Worm (Caenorhabditis elegans) whole organism, young adult: ENCODE results near the gene etr-1.
A peak's percentile ranks its signal among the peaks of the same experiment; 100 is the strongest.

Experiments used
- B0336.3 ChIP-seq: fragments of 200-800 bp; sonication (Bioruptor generic); IDR thresholded peaks from 2 replicates; pipeline ENCODE4 v1.3.6; 2022; ENCODE audit warnings: missing genetic modification characterization, missing compliant biosample characterization
- D2030.7 ChIP-seq: fragments of 200-800 bp; sonication (Bioruptor generic); IDR thresholded peaks from 2 replicates; pipeline ENCODE4 v1.3.6; 2022; ENCODE audit warnings: missing genetic modification reagents, missing genetic modification characterization, missing compliant biosample characterization
- F49E8.2 ChIP-seq: sonication (generic microtip); optimal IDR thresholded peaks from 3 replicates; lab custom pipeline; 2017; ENCODE audit warnings: missing genetic modification characterization, mild to moderate bottlenecking, missing compliant biosample characterization, antibody characterized with exemption, moderate library complexity; ENCODE audit not compliant: insufficient read depth
- F52B5.7 ChIP-seq: sonication (generic microtip); optimal IDR thresholded peaks from 2 replicates; lab custom pipeline; 2016; ENCODE audit warnings: mild to moderate bottlenecking, missing genetic modification characterization, missing compliant biosample characterization
- F57A8.1 ChIP-seq: fragments of 200-800 bp; sonication (Bioruptor generic); optimal IDR thresholded peaks from 2 replicates; lab custom pipeline; 2018; ENCODE audit warnings: mild to moderate bottlenecking, missing genetic modification characterization, moderate library complexity, missing compliant biosample characterization
- F57C9.4 ChIP-seq: sonication (generic microtip); optimal IDR thresholded peaks from 2 replicates; lab custom pipeline; 2017; ENCODE audit warnings: mild to moderate bottlenecking, missing genetic modification characterization, missing compliant biosample characterization
- K12H6.12 ChIP-seq: fragments of 200-800 bp; sonication (Bioruptor generic); optimal IDR thresholded peaks from 2 replicates; lab custom pipeline; 2018; ENCODE audit warnings: mild to moderate bottlenecking, missing genetic modification characterization, missing compliant biosample characterization
- T26A5.8 ChIP-seq: sonication (generic microtip); optimal IDR thresholded peaks from 2 replicates; lab custom pipeline; 2016; ENCODE audit warnings: missing genetic modification characterization, missing compliant biosample characterization
- Y53F4B.3 ChIP-seq: fragments of 200-800 bp; sonication (Bioruptor generic); IDR thresholded peaks from 2 replicates; pipeline ENCODE4 v1.3.6; 2022; ENCODE audit warnings: missing genetic modification reagents, missing genetic modification characterization, missing compliant biosample characterization
- Y53G8AR.9 ChIP-seq: fragments of 200-800 bp; sonication (Bioruptor generic); conservative IDR thresholded peaks from 2 replicates; pipeline ENCODE4 v1.3.6; 2022; ENCODE audit warnings: missing genetic modification reagents, missing genetic modification characterization, missing compliant biosample characterization
- Y79H2A.3 ChIP-seq: fragments of 200-800 bp; sonication (Bioruptor generic); conservative IDR thresholded peaks from 2 replicates; pipeline ENCODE4 v1.3.6; 2022; ENCODE audit warnings: missing genetic modification reagents, missing genetic modification characterization, missing compliant biosample characterization
- aptf-2 ChIP-seq: fragments of 200-800 bp; sonication (Bioruptor generic); conservative IDR thresholded peaks from 2 replicates; pipeline ENCODE4 v1.3.6; 2022; ENCODE audit warnings: missing genetic modification reagents, missing genetic modification characterization, missing compliant biosample characterization
- aptf-3 ChIP-seq: fragments of 200-800 bp; sonication (Bioruptor generic); IDR thresholded peaks from 2 replicates; pipeline ENCODE4 v1.3.6; 2022; ENCODE audit warnings: missing genetic modification characterization, missing compliant biosample characterization
- athp-1 ChIP-seq: sonication (generic microtip); optimal IDR thresholded peaks from 2 replicates; lab custom pipeline; 2017; ENCODE audit warnings: mild to moderate bottlenecking, missing genetic modification characterization, missing compliant biosample characterization
- attf-6 ChIP-seq: fragments of 200-800 bp; sonication (Bioruptor generic); IDR thresholded peaks from 2 replicates; pipeline ENCODE4 v1.3.6; 2022; ENCODE audit warnings: missing genetic modification reagents, missing genetic modification characterization, missing compliant biosample characterization
- ccch-3 ChIP-seq: fragments of 200-800 bp; sonication (Bioruptor generic); optimal IDR thresholded peaks from 2 replicates; lab custom pipeline; 2018; ENCODE audit warnings: mild to moderate bottlenecking, missing genetic modification characterization, missing compliant biosample characterization
- ceh-100 ChIP-seq: fragments of 200-800 bp; sonication (Bioruptor generic); IDR thresholded peaks from 2 replicates; pipeline ENCODE4 v1.3.6; 2022; ENCODE audit warnings: missing genetic modification reagents, missing genetic modification characterization, missing compliant biosample characterization
- ceh-40 ChIP-seq: fragments of 200-800 bp; sonication (Bioruptor generic); IDR thresholded peaks from 2 replicates; pipeline ENCODE4 v1.3.6; 2022; ENCODE audit warnings: missing genetic modification characterization, missing compliant biosample characterization
- ceh-91 ChIP-seq: fragments of 200-800 bp; sonication (Bioruptor generic); IDR thresholded peaks from 2 replicates; pipeline ENCODE4 v1.3.6; 2022; ENCODE audit warnings: missing genetic modification reagents, missing genetic modification characterization, missing compliant biosample characterization
- chd-7 ChIP-seq: sonication (generic microtip); optimal IDR thresholded peaks from 2 replicates; lab custom pipeline; 2016; ENCODE audit warnings: mild to moderate bottlenecking, missing genetic modification characterization, moderate library complexity, missing compliant biosample characterization
- die-1 ChIP-seq: sonication (generic microtip); optimal IDR thresholded peaks from 2 replicates; lab custom pipeline; 2016; ENCODE audit warnings: missing genotype, mild to moderate bottlenecking, missing genetic modification characterization, missing compliant biosample characterization
- dpl-1 ChIP-seq: fragments of 150-350 bp; optimal IDR thresholded peaks from 2 replicates; lab custom pipeline; 2014; ENCODE audit warnings: missing biosample characterization, missing genetic modification reagents, missing genetic modification characterization
- egl-18 ChIP-seq: fragments of 200-800 bp; sonication (Bioruptor generic); IDR thresholded peaks from 2 replicates; pipeline ENCODE4 v1.3.6; 2022; ENCODE audit warnings: missing genetic modification reagents, missing genetic modification characterization, missing compliant biosample characterization
- egrh-3 ChIP-seq: fragments of 200-800 bp; sonication (Bioruptor generic); IDR thresholded peaks from 2 replicates; pipeline ENCODE4 v1.3.6; 2022; ENCODE audit warnings: missing genetic modification reagents, missing genetic modification characterization, missing compliant biosample characterization
- him-1 ChIP-seq: sonication (generic microtip); optimal IDR thresholded peaks from 2 replicates; lab custom pipeline; 2016; ENCODE audit warnings: missing genotype, missing genetic modification reagents, missing genetic modification characterization, missing compliant biosample characterization
- hsf-1 ChIP-seq: fragments of 200-800 bp; sonication (Bioruptor generic); IDR thresholded peaks from 2 replicates; pipeline ENCODE4 v1.3.6; 2022; ENCODE audit warnings: missing genetic modification reagents, missing genetic modification characterization, missing compliant biosample characterization
- lag-1 ChIP-seq: fragments of 200-800 bp; sonication (Bioruptor generic); IDR thresholded peaks from 2 replicates; pipeline ENCODE4 v1.3.6; 2022; ENCODE audit warnings: missing genetic modification reagents, missing genetic modification characterization, missing compliant biosample characterization
- let-526 ChIP-seq: fragments of 200-800 bp; sonication (Bioruptor generic); IDR thresholded peaks from 2 replicates; pipeline ENCODE4 v1.3.6; 2022; ENCODE audit warnings: missing genetic modification reagents, missing genetic modification characterization, missing compliant biosample characterization
- lin-35 ChIP-seq, 3 experiments: fragments of 150-350 bp in 2 of 3; sonication (generic microtip) in 1 of 3; optimal IDR thresholded peaks; 2 replicates each; lab custom pipeline; 2014 to 2018; ENCODE audit warnings: missing biosample characterization in 3 of 3, missing genetic modification characterization in 3 of 3, missing genetic modification reagents in 3 of 3
- lsy-27 ChIP-seq: sonication (generic microtip); optimal IDR thresholded peaks from 2 replicates; lab custom pipeline; 2017; ENCODE audit warnings: missing genetic modification characterization, mild to moderate bottlenecking, missing compliant biosample characterization, antibody characterized with exemption, missing genotype, borderline replicate concordance; ENCODE audit not compliant: insufficient read depth
- mcd-1 ChIP-seq: fragments of 200-800 bp; sonication (Bioruptor generic); IDR thresholded peaks from 2 replicates; pipeline ENCODE4 v1.3.6; 2022; ENCODE audit warnings: missing genetic modification reagents, missing genetic modification characterization, missing compliant biosample characterization
- mes-4 ChIP-seq: sonication (generic microtip); optimal IDR thresholded peaks from 2 replicates; lab custom pipeline; 2016; ENCODE audit warnings: missing genotype, missing genetic modification characterization, missing compliant biosample characterization
- nhr-120 ChIP-seq: fragments of 200-800 bp; sonication (Bioruptor generic); IDR thresholded peaks from 2 replicates; pipeline ENCODE4 v1.3.6; 2022; ENCODE audit warnings: missing genetic modification characterization, missing compliant biosample characterization
- nhr-179 ChIP-seq: sonication (generic microtip); optimal IDR thresholded peaks from 2 replicates; lab custom pipeline; 2016; ENCODE audit warnings: mild to moderate bottlenecking, missing genetic modification characterization, missing compliant biosample characterization
- nhr-27 ChIP-seq: fragments of 200-800 bp; sonication (Bioruptor generic); optimal IDR thresholded peaks from 2 replicates; lab custom pipeline; 2018; ENCODE audit warnings: mild to moderate bottlenecking, missing genetic modification characterization, moderate library complexity, missing compliant biosample characterization
- nhr-80 ChIP-seq: sonication (generic microtip); optimal IDR thresholded peaks from 2 replicates; lab custom pipeline; 2016; ENCODE audit warnings: missing genetic modification characterization, missing compliant biosample characterization
- nhr-90 ChIP-seq: sonication (generic microtip); optimal IDR thresholded peaks from 2 replicates; lab custom pipeline; 2016; ENCODE audit warnings: missing genotype, mild to moderate bottlenecking, missing genetic modification characterization, missing compliant biosample characterization
- pha-4 ChIP-seq: fragments of 150-350 bp; sonication (generic microtip); optimal IDR thresholded peaks from 2 replicates; lab custom pipeline; 2014; ENCODE audit warnings: missing biosample characterization, missing genetic modification reagents, missing genetic modification characterization
- snpc-1.1 ChIP-seq: sonication (generic microtip); optimal IDR thresholded peaks from 2 replicates; lab custom pipeline; 2017; ENCODE audit warnings: missing genetic modification characterization, mild to moderate bottlenecking, missing compliant biosample characterization, antibody characterized with exemption, moderate library complexity, missing genotype, missing genetic modification reagents; ENCODE audit not compliant: insufficient read depth
- snpc-3.4 ChIP-seq: sonication (generic microtip); optimal IDR thresholded peaks from 2 replicates; lab custom pipeline; 2017; ENCODE audit warnings: missing genetic modification characterization, mild to moderate bottlenecking, missing compliant biosample characterization, antibody characterized with exemption, moderate library complexity, missing genotype, missing genetic modification reagents
- sptf-2 ChIP-seq: fragments of 200-800 bp; sonication (Bioruptor generic); optimal IDR thresholded peaks from 2 replicates; lab custom pipeline; 2018; ENCODE audit warnings: mild to moderate bottlenecking, missing genetic modification characterization, missing compliant biosample characterization
- tbp1 ChIP-seq: fragments of 200-800 bp; sonication (Bioruptor generic); optimal IDR thresholded peaks from 2 replicates; lab custom pipeline; 2018; ENCODE audit warnings: mild to moderate bottlenecking, missing genetic modification characterization, missing compliant biosample characterization
- tbx-9 ChIP-seq: sonication (generic microtip); optimal IDR thresholded peaks from 2 replicates; lab custom pipeline; 2016; ENCODE audit warnings: borderline replicate concordance, missing genetic modification characterization, inconsistent platforms, missing compliant biosample characterization
- tlf-1 ChIP-seq: fragments of 200-800 bp; sonication (Bioruptor generic); optimal IDR thresholded peaks from 2 replicates; lab custom pipeline; 2018; ENCODE audit warnings: mild to moderate bottlenecking, missing genetic modification characterization, missing compliant biosample characterization
- xnd-1 ChIP-seq: sonication (generic microtip); optimal IDR thresholded peaks from 2 replicates; lab custom pipeline; 2016; ENCODE audit warnings: missing genotype, missing genetic modification reagents, missing genetic modification characterization, missing compliant biosample characterization
- zfh-2 ChIP-seq: fragments of 200-800 bp; sonication (Bioruptor generic); conservative IDR thresholded peaks from 2 replicates; pipeline ENCODE4 v1.3.6; 2022; ENCODE audit warnings: missing genetic modification reagents, missing genetic modification characterization, missing compliant biosample characterization
- ztf-18 ChIP-seq: sonication (generic microtip); optimal IDR thresholded peaks from 2 replicates; lab custom pipeline; 2016; ENCODE audit warnings: missing genotype, mild to moderate bottlenecking, missing genetic modification characterization, missing compliant biosample characterization
- ztf-26 ChIP-seq: sonication (generic microtip); optimal IDR thresholded peaks from 2 replicates; lab custom pipeline; 2017; ENCODE audit warnings: missing genetic modification characterization, missing compliant biosample characterization

etr-1 gene

ce11 chrII:216598-216997 lies 54.4 kb downstream of the etr-1 start, which contains the start of gene F48A11.4 (continued):
- peak; percentile 93 for TF ChIP-seq dpl-1 (GFP tag; lab: Kevin White, UChicago)
- peak; percentile 25 for TF ChIP-seq pha-4
- TF ChIP-seq aptf-3 (GFP tag; lab: Robert Waterston, UW): no peak
- TF ChIP-seq die-1 (tag; lab: Kevin White, UChicago): peak; percentile 19
- no peak for TF ChIP-seq sptf-2
- TF ChIP-seq lsy-27: no peak
- no peak for TF ChIP-seq ccch-3
- 0 out of 2 replicates have a peak, but pooled peaks have one; percentile 63 for TF ChIP-seq attf-6 (GFP tag; lab: Robert Waterston, UW)
- peak; percentile 75 for TF ChIP-seq athp-1 (tag; lab: Kevin White, UChicago)
- peak; percentile 67 for TF ChIP-seq tbp1 (GFP tag; lab: Kevin White, UChicago)
- no peak for TF ChIP-seq snpc-1.1 (tag; lab: Kevin White, UChicago)
- peak; percentile 99 for TF ChIP-seq mcd-1
- peak; percentile 89 for TF ChIP-seq B0336.3 (GFP tag; lab: Robert Waterston, UW)
- TF ChIP-seq lin-35 (GFP tag; optimal IDR thresholded peaks at IDR 0.05; lab: Kevin White, UChicago): peak; percentile 60 to 98 (median 86)
- no peak for TF ChIP-seq T26A5.8 (tag; lab: Kevin White, UChicago)
- TF ChIP-seq hsf-1 (GFP tag; lab: Robert Waterston, UW): peak; percentile 52; the same call in 1 of the 2 replicates
- TF ChIP-seq K12H6.12 (tag; lab: Kevin White, UChicago): peak; percentile 68
- no peak for TF ChIP-seq zfh-2
- TF ChIP-seq snpc-3.4 (tag; lab: Kevin White, UChicago): peak; percentile 57
- peak; percentile 90 for TF ChIP-seq ztf-26
- TF ChIP-seq nhr-120 (GFP tag; lab: Robert Waterston, UW): no peak
- no peak for TF ChIP-seq nhr-179 (tag; lab: Kevin White, UChicago)
- TF ChIP-seq ztf-18 (tag; lab: Kevin White, UChicago): peak; percentile 61
- peak; percentile 47 for TF ChIP-seq xnd-1 (tag; lab: Kevin White, UChicago)
- peak; percentile 95 for TF ChIP-seq Y53G8AR.9 (GFP tag; lab: Robert Waterston, UW)
- TF ChIP-seq aptf-2 (GFP tag; lab: Robert Waterston, UW): no peak
- TF ChIP-seq tbx-9: no peak
- TF ChIP-seq lag-1 (GFP tag; lab: Robert Waterston, UW): 0 out of 2 replicates have a peak, but pooled peaks have one; percentile 62
- no peak for TF ChIP-seq egrh-3
- TF ChIP-seq him-1 (tag; lab: Kevin White, UChicago): peak; percentile 88
- peak; percentile 45 for TF ChIP-seq chd-7 (tag; lab: Kevin White, UChicago)
- peak; percentile 80 for TF ChIP-seq D2030.7 (GFP tag; lab: Robert Waterston, UW)
- peak; percentile 10 for TF ChIP-seq nhr-80 (tag; lab: Kevin White, UChicago)
- TF ChIP-seq F52B5.7: peak; percentile 79
- TF ChIP-seq mes-4 (tag; lab: Kevin White, UChicago): no peak
- TF ChIP-seq F57A8.1: no peak
- no peak for TF ChIP-seq let-526 (GFP tag; lab: Robert Waterston, UW)
- 0 out of 2 replicates have a peak, but pooled peaks have one; percentile 41 for TF ChIP-seq Y79H2A.3 (GFP tag; lab: Robert Waterston, UW)
- TF ChIP-seq egl-18 (GFP tag; lab: Robert Waterston, UW): 0 out of 2 replicates have a peak, but pooled peaks have one; percentile 19
- TF ChIP-seq Y53F4B.3 (GFP tag; lab: Robert Waterston, UW): no peak
- peak; percentile 79 for TF ChIP-seq ceh-100 (GFP tag; lab: Robert Waterston, UW)
- peak; percentile 85 for TF ChIP-seq tlf-1
- no peak for TF ChIP-seq nhr-27 (tag; lab: Kevin White, UChicago)
- TF ChIP-seq F49E8.2 (tag; lab: Kevin White, UChicago): peak; percentile 56
- no peak for TF ChIP-seq nhr-90
- peak; percentile 78 for TF ChIP-seq F57C9.4 (tag; lab: Kevin White, UChicago)
- TF ChIP-seq ceh-40: peak; percentile 84; the same call in 1 of the 2 replicates
- peak; percentile 71 for TF ChIP-seq ceh-91 (GFP tag; lab: Robert Waterston, UW)
